Worm (Caenorhabditis elegans): ENCODE measurements around the gene C23H3.2.
"Not testable (repeated sequence)": the region's sequence is repeated elsewhere in the genome, so short reads cannot be mapped to it uniquely, and the experiment has no call there.

The C23H3.2 gene

ce11 chrII:87937-88336 lies 26.8 kb downstream of the C23H3.2 start:
- no peak for TF ChIP-seq med-1 (GFP tag; optimal IDR thresholded peaks at IDR 0.05; ENCODE audit: insufficient read depth)

DNA sequence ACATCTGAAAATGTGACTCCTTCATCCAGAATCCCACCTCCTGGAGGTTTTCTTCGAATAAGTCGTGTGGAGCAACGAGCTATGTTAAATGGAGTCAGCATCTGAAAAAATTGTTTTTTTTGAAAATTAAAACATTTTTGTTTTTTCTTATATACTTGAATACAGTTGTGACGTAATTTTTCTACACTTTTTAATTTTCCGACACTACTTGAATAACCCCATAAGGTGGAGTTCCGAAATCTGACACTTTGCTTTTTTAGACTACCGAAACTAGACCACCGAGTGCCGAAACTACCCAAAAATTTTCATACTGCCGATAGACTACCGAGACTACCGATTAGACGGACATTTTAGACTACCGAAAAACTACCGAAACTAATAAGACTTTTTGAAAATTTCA lies 30.3 kb downstream of the C23H3.2 start, which contains the start of gene mcat-1:
mcat-1 (minus strand) TSS at position 101 of the 400 bp plus-strand sequence.
- TF ChIP-seq T22C8.4 (GFP tag; IDR thresholded peaks at IDR 0.05) (no peak), med-1 (GFP tag; optimal IDR thresholded peaks at IDR 0.05; ENCODE audit: insufficient read depth) (no peak), ztf-23 (GFP tag; IDR thresholded peaks at IDR 0.05) (no peak), cog-1 (tag; optimal IDR thresholded peaks at IDR 0.05) (no peak), ref-1 (GFP tag; conservative IDR thresholded peaks at IDR 0.05) (no peak), tab-1 (GFP tag; IDR thresholded peaks at IDR 0.05) (no peak), flt-1 (GFP tag; IDR thresholded peaks at IDR 0.05) (no peak), ztf-29 (GFP tag; IDR thresholded peaks at IDR 0.05) (no peak), klf-2 (GFP tag; conservative IDR thresholded peaks at IDR 0.05) (no peak)

ce11 chrII:95177-95576 lies 34.1 kb downstream of the C23H3.2 start, which contains the start of gene C50D2.7:
C50D2.7 (minus strand) TSS chrII:95277.
- TF ChIP-seq T22C8.4 (GFP tag; IDR thresholded peaks at IDR 0.05) (no peak), med-1 (GFP tag; optimal IDR thresholded peaks at IDR 0.05; ENCODE audit: insufficient read depth) (no peak)

DNA sequence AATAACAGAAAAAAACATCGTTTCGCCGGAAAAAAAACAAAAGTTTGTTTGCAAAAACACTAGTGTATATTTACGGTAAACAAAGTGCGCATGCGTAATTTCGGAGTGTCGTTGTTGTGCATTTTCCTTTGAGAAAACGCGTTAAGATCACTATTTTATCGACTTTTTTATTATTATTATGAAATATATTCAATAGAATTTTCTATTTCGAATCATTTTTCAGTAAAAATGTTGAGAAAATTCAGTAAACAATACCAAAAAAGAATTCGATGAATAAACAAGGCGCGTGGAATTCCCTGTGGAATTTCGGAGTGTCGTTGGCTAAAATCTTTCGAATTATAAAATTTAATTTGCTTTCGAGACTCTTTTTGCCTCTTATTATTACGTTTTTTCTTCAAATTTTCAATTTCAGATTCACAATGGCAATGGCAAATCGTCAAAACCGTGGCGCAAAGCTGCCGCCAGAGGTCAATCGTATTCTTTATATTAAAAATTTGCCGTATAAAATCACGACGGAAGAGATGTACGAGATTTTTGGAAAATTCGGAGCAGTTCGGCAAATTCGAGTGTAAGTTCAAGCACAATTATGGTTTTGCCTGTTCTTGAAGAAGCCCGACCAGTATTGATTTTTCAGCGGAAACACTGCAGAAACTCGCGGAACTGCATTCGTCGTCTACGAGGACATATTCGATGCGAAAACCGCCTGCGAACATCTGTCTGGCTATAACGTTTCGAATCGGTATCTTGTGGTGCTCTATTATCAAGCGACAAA lies 37.1 kb downstream of the C23H3.2 start, which contains the start of the genes luc-7L3 and sftb-6:
luc-7L3 (minus strand) TSS at position 36 of the 772 bp plus-strand sequence.
sftb-6 (plus strand) TSS at position 413 of the 772 bp plus-strand sequence.
- TF ChIP-seq T22C8.4 (GFP tag; IDR thresholded peaks at IDR 0.05) (peak; percentile 28; the same call in 1 of the 2 replicates), cog-1 (tag; optimal IDR thresholded peaks at IDR 0.05) (peak; percentile 13), ref-1 (GFP tag; conservative IDR thresholded peaks at IDR 0.05) (no peak), med-1 (GFP tag; optimal IDR thresholded peaks at IDR 0.05; ENCODE audit: insufficient read depth) (no peak), ztf-23 (GFP tag; IDR thresholded peaks at IDR 0.05) (no peak), flt-1 (GFP tag; IDR thresholded peaks at IDR 0.05) (no peak), tab-1 (GFP tag; IDR thresholded peaks at IDR 0.05) (no peak), ztf-29 (GFP tag; IDR thresholded peaks at IDR 0.05) (no peak), klf-2 (GFP tag; conservative IDR thresholded peaks at IDR 0.05) (no peak)

- TF ChIP-seq ref-1 (GFP tag; conservative IDR thresholded peaks at IDR 0.05); flt-1 (GFP tag; IDR thresholded peaks at IDR 0.05); cog-1 (tag; optimal IDR thresholded peaks at IDR 0.05): not testable (repeated sequence)
Measured at ce11 chrII:98894-99293, 37.8 kb downstream of the C23H3.2 start, which contains the start of gene C50D2.10. C50D2.10 (plus strand) TSS chrII:99138.

ce11 chrII:101176-101575 lies 40.1 kb downstream of the C23H3.2 start:
- TF ChIP-seq klf-2 (GFP tag; conservative IDR thresholded peaks at IDR 0.05) (no peak), med-1 (GFP tag; optimal IDR thresholded peaks at IDR 0.05; ENCODE audit: insufficient read depth) (no peak), T22C8.4 (GFP tag; IDR thresholded peaks at IDR 0.05) (no peak)

- TF ChIP-seq cog-1 (tag; optimal IDR thresholded peaks at IDR 0.05), result no peak
- no peak for TF ChIP-seq klf-2 (GFP tag; conservative IDR thresholded peaks at IDR 0.05)
- TF ChIP-seq med-1 (GFP tag; optimal IDR thresholded peaks at IDR 0.05; ENCODE audit: insufficient read depth), result no peak
- no peak for TF ChIP-seq ztf-29 (GFP tag; IDR thresholded peaks at IDR 0.05)
- no peak for TF ChIP-seq ztf-23 (GFP tag; IDR thresholded peaks at IDR 0.05)
- TF ChIP-seq flt-1 (GFP tag; IDR thresholded peaks at IDR 0.05), result no peak
- TF ChIP-seq T22C8.4 (GFP tag; IDR thresholded peaks at IDR 0.05), result no peak
- TF ChIP-seq ref-1 (GFP tag; conservative IDR thresholded peaks at IDR 0.05), result no peak
- TF ChIP-seq tab-1 (GFP tag; IDR thresholded peaks at IDR 0.05), result no peak
Measured at ce11 chrII:104234-104633, 43.1 kb downstream of the C23H3.2 start, which contains the start of gene col-68. col-68 (plus strand) TSS chrII:104534.

- no peak for TF ChIP-seq cog-1 (tag; optimal IDR thresholded peaks at IDR 0.05)
- TF ChIP-seq ztf-29 (GFP tag; IDR thresholded peaks at IDR 0.05), result no peak
- no peak for TF ChIP-seq ztf-23 (GFP tag; IDR thresholded peaks at IDR 0.05)
- no peak for TF ChIP-seq T22C8.4 (GFP tag; IDR thresholded peaks at IDR 0.05)
- TF ChIP-seq ref-1 (GFP tag; conservative IDR thresholded peaks at IDR 0.05), result no peak
- no peak for TF ChIP-seq tab-1 (GFP tag; IDR thresholded peaks at IDR 0.05)
- no peak for TF ChIP-seq klf-2 (GFP tag; conservative IDR thresholded peaks at IDR 0.05)
- no peak for TF ChIP-seq med-1 (GFP tag; optimal IDR thresholded peaks at IDR 0.05; ENCODE audit: insufficient read depth)
- TF ChIP-seq flt-1 (GFP tag; IDR thresholded peaks at IDR 0.05), result no peak
Measured at ce11 chrII:105327-105882, 44.3 kb downstream of the C23H3.2 start.

ce11 chrII:105889-106288 lies 44.8 kb downstream of the C23H3.2 start, which contains the start of gene txt-1:
txt-1 (plus strand) TSS chrII:106189.
- TF ChIP-seq ztf-29 (GFP tag; IDR thresholded peaks at IDR 0.05) (no peak), cog-1 (tag; optimal IDR thresholded peaks at IDR 0.05) (no peak), ztf-23 (GFP tag; IDR thresholded peaks at IDR 0.05) (no peak)

DNA sequence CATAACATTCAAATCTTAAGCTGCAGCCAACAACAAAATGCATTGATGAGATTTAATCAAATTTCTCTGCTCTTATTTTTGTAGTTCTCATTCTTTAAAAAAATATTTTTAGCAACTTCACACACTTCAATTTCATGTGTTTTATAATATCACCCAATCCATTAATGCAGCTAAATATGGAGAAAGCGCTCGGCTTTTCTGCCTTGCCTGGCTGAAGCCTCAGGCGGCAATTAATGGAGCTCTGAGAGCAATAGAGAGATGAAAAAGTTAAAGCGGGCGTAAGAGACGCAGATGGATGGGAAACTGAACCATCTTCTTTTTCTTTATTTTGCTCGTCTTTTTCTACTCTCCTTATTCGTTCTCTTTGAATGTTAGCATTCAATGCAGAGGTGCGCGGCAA lies 46.6 kb downstream of the C23H3.2 start:
- no peak for TF ChIP-seq klf-2 (GFP tag; conservative IDR thresholded peaks at IDR 0.05)
- no peak for TF ChIP-seq cog-1 (tag; optimal IDR thresholded peaks at IDR 0.05)
- no peak for TF ChIP-seq ztf-29 (GFP tag; IDR thresholded peaks at IDR 0.05)
- no peak for TF ChIP-seq med-1 (GFP tag; optimal IDR thresholded peaks at IDR 0.05; ENCODE audit: insufficient read depth)
- no peak for TF ChIP-seq tab-1 (GFP tag; IDR thresholded peaks at IDR 0.05)
- no peak for TF ChIP-seq T22C8.4 (GFP tag; IDR thresholded peaks at IDR 0.05)
- TF ChIP-seq ztf-23 (GFP tag; IDR thresholded peaks at IDR 0.05), result no peak
- no peak for TF ChIP-seq ref-1 (GFP tag; conservative IDR thresholded peaks at IDR 0.05)
